Worm (Caenorhabditis elegans): ENCODE results near the gene T28A8.2.

Gene T28A8.2

ce11 chrIII:13462138-13462634 is 33.3 kb downstream of the T28A8.2 start, which contains the start of the genes abcf-2 and T27E9.2:
TSS of gene abcf-2 (minus strand) at chrIII:13462238.
TSS of gene T27E9.2 (minus strand) at chrIII:13462584.
- no peak for TF ChIP-seq mdl-1 (tag; optimal IDR thresholded peaks at IDR 0.05)
- TF ChIP-seq ceh-82 (tag; optimal IDR thresholded peaks at IDR 0.05): no peak
- TF ChIP-seq lin-39 (tag; optimal IDR thresholded peaks at IDR 0.05): no peak

ce11 chrIII:13461535-13461934 is 33.9 kb downstream of the T28A8.2 start:
- TF ChIP-seq tbx-2 (tag; optimal IDR thresholded peaks at IDR 0.05) (no peak), lin-39 (tag; optimal IDR thresholded peaks at IDR 0.05) (no peak), fkh-2 (tag; optimal IDR thresholded peaks at IDR 0.05) (no peak), ceh-16 (tag; optimal IDR thresholded peaks at IDR 0.05) (no peak), nhr-237 (tag; optimal IDR thresholded peaks at IDR 0.05) (no peak), eor-1 (tag; optimal IDR thresholded peaks at IDR 0.05) (no peak), ceh-9 (tag; optimal IDR thresholded peaks at IDR 0.05) (no peak), hmg-11 (tag; optimal IDR thresholded peaks at IDR 0.05) (no peak), daf-12 (tag; optimal IDR thresholded peaks at IDR 0.05) (no peak), pha-4 (tag; optimal IDR thresholded peaks at IDR 0.05) (no peak), skn-1 (tag; optimal IDR thresholded peaks at IDR 0.05) (no peak), R02D3.7 (tag; optimal IDR thresholded peaks at IDR 0.05) (no peak), pqm-1 (tag; optimal IDR thresholded peaks at IDR 0.05) (no peak), elt-2 (tag; optimal IDR thresholded peaks at IDR 0.05) (no peak), mdl-1 (tag; optimal IDR thresholded peaks at IDR 0.05) (no peak), nhr-23 (tag; optimal IDR thresholded peaks at IDR 0.05) (no peak), unc-62 (GFP tag; optimal IDR thresholded peaks at IDR 0.05) (no peak)

ce11 chrIII:13458978-13459596 is 36.4 kb downstream of the T28A8.2 start, which contains the start of gene tag-164:
TSS of gene tag-164 (plus strand) at chrIII:13459546.
- TF ChIP-seq ZK546.5 (tag; optimal IDR thresholded peaks at IDR 0.05): no peak
- no peak for TF ChIP-seq unc-62 (GFP tag; optimal IDR thresholded peaks at IDR 0.05)
- TF ChIP-seq ama-1 (optimal IDR thresholded peaks at IDR 0.05): no peak
- no peak for TF ChIP-seq ceh-28 (tag; optimal IDR thresholded peaks at IDR 0.05)
- TF ChIP-seq ceh-82 (tag; optimal IDR thresholded peaks at IDR 0.05): no peak
- TF ChIP-seq elt-1 (tag; optimal IDR thresholded peaks at IDR 0.05): no peak
- TF ChIP-seq aly-2 (tag; optimal IDR thresholded peaks at IDR 0.05): no peak
- TF ChIP-seq mml-1 (tag; optimal IDR thresholded peaks at IDR 0.05): no peak
- TF ChIP-seq eor-1 (tag; optimal IDR thresholded peaks at IDR 0.05): no peak
- TF ChIP-seq fos-1 (tag; optimal IDR thresholded peaks at IDR 0.05): no peak
- TF ChIP-seq mdl-1 (tag; optimal IDR thresholded peaks at IDR 0.05): no peak
- TF ChIP-seq egl-27 (tag; optimal IDR thresholded peaks at IDR 0.05): no peak
- no peak for TF ChIP-seq jun-1 (tag; optimal IDR thresholded peaks at IDR 0.05)
- no peak for TF ChIP-seq egl-5 (tag; optimal IDR thresholded peaks at IDR 0.05)
- TF ChIP-seq hmg-11 (tag; optimal IDR thresholded peaks at IDR 0.05): no peak
- TF ChIP-seq ztf-4 (tag; optimal IDR thresholded peaks at IDR 0.05): no peak
- no peak for TF ChIP-seq nhr-23 (tag; optimal IDR thresholded peaks at IDR 0.05)
- TF ChIP-seq pha-4 (tag; optimal IDR thresholded peaks at IDR 0.05): no peak
- no peak for TF ChIP-seq nhr-77 (tag; optimal IDR thresholded peaks at IDR 0.05)
- TF ChIP-seq R02D3.7 (tag; optimal IDR thresholded peaks at IDR 0.05): no peak

- TF ChIP-seq ama-1 (optimal IDR thresholded peaks at IDR 0.05) (peak; percentile 7), nhr-23 (tag; optimal IDR thresholded peaks at IDR 0.05) (peak; percentile 5), ceh-28 (tag; optimal IDR thresholded peaks at IDR 0.05) (peak; percentile 58), ZK546.5 (tag; optimal IDR thresholded peaks at IDR 0.05) (no peak)
Measured at ce11 chrIII:13457305-13457704, 38.2 kb downstream of the T28A8.2 start.

ce11 chrIII:13455816-13456215 is 39.7 kb downstream of the T28A8.2 start:
- TF ChIP-seq nfya-1 (tag; optimal IDR thresholded peaks at IDR 0.05; ENCODE audit: insufficient read depth) (peak; percentile 51), pha-4 (tag; optimal IDR thresholded peaks at IDR 0.05) (peak; percentile 47), egl-27 (tag; optimal IDR thresholded peaks at IDR 0.05) (no peak), ztf-11 (tag; optimal IDR thresholded peaks at IDR 0.05) (no peak), lin-39 (tag; optimal IDR thresholded peaks at IDR 0.05) (peak; percentile 0), lsy-12 (tag; optimal IDR thresholded peaks at IDR 0.05) (no peak), R02D3.7 (tag; optimal IDR thresholded peaks at IDR 0.05) (no peak), pqm-1 (tag; optimal IDR thresholded peaks at IDR 0.05) (no peak), ceh-28 (tag; optimal IDR thresholded peaks at IDR 0.05) (no peak), nhr-237 (tag; optimal IDR thresholded peaks at IDR 0.05) (no peak), nhr-23 (tag; optimal IDR thresholded peaks at IDR 0.05) (no peak), hmg-11 (tag; optimal IDR thresholded peaks at IDR 0.05) (peak; percentile 3), lin-15B (tag; optimal IDR thresholded peaks at IDR 0.05) (peak; percentile 47), egl-5 (tag; optimal IDR thresholded peaks at IDR 0.05) (no peak), fkh-10 (GFP tag; optimal IDR thresholded peaks at IDR 0.05) (peak; percentile 34), nhr-12 (tag; optimal IDR thresholded peaks at IDR 0.05) (no peak), unc-62 (GFP tag; optimal IDR thresholded peaks at IDR 0.05) (no peak)
